Worm (Caenorhabditis elegans): ENCODE measurements around the gene F53H2.1.

DNA sequence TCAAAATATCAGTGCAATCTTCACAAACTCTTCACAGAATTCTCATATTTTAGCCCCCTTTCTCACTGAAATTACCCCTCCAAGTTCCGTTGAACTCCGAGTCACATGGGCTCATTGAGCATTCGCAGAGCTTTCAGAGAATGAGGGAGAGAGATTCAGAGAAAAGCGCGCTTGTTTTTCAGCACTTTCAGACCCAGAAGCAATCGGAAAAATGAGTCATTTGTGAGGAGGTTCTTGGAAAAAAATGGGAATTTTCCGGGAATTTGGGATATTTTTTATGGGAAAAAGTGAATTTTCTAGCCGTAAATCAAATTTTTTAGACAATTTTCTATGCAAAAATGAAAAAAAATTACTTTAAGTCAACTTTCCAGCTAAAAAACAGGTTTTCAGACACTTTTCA is 15.3 kb downstream of the F53H2.1 start:
- TF ChIP-seq lin-32 (GFP tag; optimal IDR thresholded peaks at IDR 0.05) (no peak), ztf-11 (tag; optimal IDR thresholded peaks at IDR 0.05) (no peak), lsy-2 (tag; optimal IDR thresholded peaks at IDR 0.05) (no peak), ceh-83 (GFP tag; optimal IDR thresholded peaks at IDR 0.05) (no peak), sptf-1 (tag; optimal IDR thresholded peaks at IDR 0.05) (no peak), mep-1 (tag; optimal IDR thresholded peaks at IDR 0.05) (no peak), unc-120 (tag; optimal IDR thresholded peaks at IDR 0.05; ENCODE audit: poor library complexity, severe bottlenecking) (no peak)

All from whole organism, mixed stage, embryonic.